Fruit fly (Drosophila melanogaster) whole organism, adult: Measurements from ENCODE around the gene CG31743.

Experiments
- CG11617 ChIP-seq: fragments of 200-800 bp; sonication (Bioruptor generic); optimal IDR thresholded peaks from 2 replicates; lab custom pipeline; 2017; ENCODE audit warnings: mild to moderate bottlenecking, missing biosample characterization, missing genetic modification reagents, missing genetic modification characterization
- CG33017 ChIP-seq: fragments of 200-800 bp; sonication (Bioruptor generic); optimal IDR thresholded peaks from 2 replicates; lab custom pipeline; 2018; ENCODE audit warnings: missing biosample characterization, mild to moderate bottlenecking, missing genetic modification characterization, moderate library complexity
- Clk ChIP-seq: fragments of 200-800 bp; sonication (Bioruptor generic); optimal IDR thresholded peaks from 2 replicates; lab custom pipeline; 2017; ENCODE audit warnings: missing biosample characterization, missing genetic modification characterization
- Hr96 ChIP-seq: fragments of 200-800 bp; sonication (Bioruptor generic); optimal IDR thresholded peaks from 2 replicates; lab custom pipeline; 2016; ENCODE audit warnings: missing biosample characterization, missing genetic modification characterization
- bab1 ChIP-seq: fragments of 200-800 bp; sonication (Bioruptor generic); optimal IDR thresholded peaks from 3 replicates; lab custom pipeline; 2019; ENCODE audit warnings: missing biosample characterization, mild to moderate bottlenecking, missing genetic modification characterization, moderate library complexity
- cnc ChIP-seq, 2 experiments: fragments of >200 bp; optimal IDR thresholded peaks; 2 replicates each; lab custom pipeline; 2017
- toe ChIP-seq: fragments of 200-800 bp; sonication (Bioruptor generic); optimal IDR thresholded peaks from 2 replicates; lab custom pipeline; 2016; ENCODE audit warnings: missing biosample characterization, missing genetic modification characterization

DNA sequence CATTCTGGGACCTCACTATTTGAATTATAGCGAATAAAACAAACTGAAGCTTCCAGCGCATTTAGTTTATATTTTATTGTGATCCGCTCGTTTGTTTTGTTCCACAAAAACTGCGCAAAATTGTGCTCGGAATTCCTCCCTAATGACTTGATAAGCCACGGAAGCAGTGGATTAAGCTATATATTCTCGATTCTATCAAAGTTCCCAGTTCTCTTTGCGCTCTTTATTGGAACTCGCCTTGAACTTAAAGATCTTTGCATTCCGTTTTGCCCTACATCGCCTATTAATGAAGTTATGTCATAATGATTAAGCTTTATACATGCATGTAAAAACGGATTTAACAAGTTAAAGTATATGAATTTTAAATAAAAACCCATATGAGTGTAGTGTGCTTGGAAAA, 42.2 kb upstream of the CG31743 start, which contains the start of gene Nepl9:
- TF ChIP-seq CG33017 (tag; lab: Kevin White, UChicago) (no peak), Hr96 (GFP tag; lab: Kevin White, UChicago) (no peak), toe (GFP tag; lab: Kevin White, UChicago) (no peak), CG11617 (no peak), Clk (GFP tag; lab: Kevin White, UChicago) (no peak), cnc (optimal IDR thresholded peaks at IDR 0.05; lab: Kevin White, UChicago) (no peak), bab1 (GFP tag; lab: Kevin White, UChicago) (no peak)
